Fruit fly (Drosophila melanogaster) whole organism, embryonic: ENCODE data around the gene Lamtor5.
A peak's percentile ranks its signal among the peaks of the same experiment; 100 is the strongest.

ENCODE experiments used
- Asciz ChIP-seq: fragments of 200-800 bp; sonication (Bioruptor generic); optimal IDR thresholded peaks from 2 replicates; lab custom pipeline; 2017; ENCODE audit warnings: missing biosample characterization, mild to moderate bottlenecking, missing genetic modification characterization, missing genetic modification reagents
- Awh ChIP-seq: fragments of 200-800 bp; sonication (Bioruptor generic); IDR thresholded peaks from 2 replicates; pipeline ENCODE4, ENCODE4 v1.3.6; 2022; ENCODE audit warnings: missing biosample characterization, missing genetic modification characterization
- CG10209 ChIP-seq: fragments of 200-800 bp; sonication (Bioruptor generic); optimal IDR thresholded peaks from 3 replicates; lab custom pipeline; 2017; ENCODE audit warnings: missing biosample characterization, mild to moderate bottlenecking, missing genetic modification characterization, missing genetic modification reagents
- CG10979 ChIP-seq: fragments of 200-800 bp; sonication (Bioruptor generic); optimal IDR thresholded peaks from 2 replicates; lab custom pipeline; 2018; ENCODE audit warnings: missing biosample characterization, mild to moderate bottlenecking, missing genetic modification characterization, moderate library complexity
- CG12769 ChIP-seq: fragments of 200-800 bp; sonication (Bioruptor generic); optimal IDR thresholded peaks from 2 replicates; lab custom pipeline; 2019; ENCODE audit warnings: missing biosample characterization, mild to moderate bottlenecking, missing genetic modification characterization, moderate library complexity
- CG13123 ChIP-seq: fragments of 200-800 bp; sonication (Bioruptor generic); optimal IDR thresholded peaks from 2 replicates; lab custom pipeline; 2016; ENCODE audit warnings: missing biosample characterization, missing genetic modification characterization
- CG15269 ChIP-seq: fragments of 200-800 bp; sonication (Bioruptor generic); optimal IDR thresholded peaks from 2 replicates; lab custom pipeline; 2018; ENCODE audit warnings: missing biosample characterization, mild to moderate bottlenecking, missing genetic modification characterization, moderate library complexity
- CG15601 ChIP-seq: fragments of 200-800 bp; sonication (Bioruptor generic); optimal IDR thresholded peaks from 3 replicates; lab custom pipeline; 2019; ENCODE audit warnings: missing biosample characterization, mild to moderate bottlenecking, missing genetic modification characterization, moderate library complexity
- CG1602 ChIP-seq: fragments of 200-800 bp; sonication (Bioruptor generic); optimal IDR thresholded peaks from 3 replicates; lab custom pipeline; 2016; ENCODE audit warnings: missing biosample characterization, missing genetic modification characterization
- CG16813 ChIP-seq: fragments of 200-800 bp; sonication (Bioruptor generic); IDR thresholded peaks from 3 replicates; pipeline ENCODE4 v1.3.6; 2022; ENCODE audit warnings: missing biosample characterization, missing genetic modification characterization; ENCODE audit not compliant: partially characterized antibody
- CG17385 ChIP-seq: fragments of 200-800 bp; sonication (Bioruptor generic); optimal IDR thresholded peaks from 3 replicates; lab custom pipeline; 2018; ENCODE audit warnings: missing biosample characterization, mild to moderate bottlenecking, missing genetic modification characterization
- CG18011 ChIP-seq: fragments of 200-800 bp; sonication (Bioruptor generic); optimal IDR thresholded peaks from 2 replicates; lab custom pipeline; 2017; ENCODE audit warnings: missing biosample characterization, missing genetic modification characterization, mild to moderate bottlenecking, moderate library complexity, missing genotype
- CG4854 ChIP-seq: fragments of 200-800 bp; sonication (Bioruptor generic); optimal IDR thresholded peaks from 2 replicates; lab custom pipeline; 2016; ENCODE audit warnings: missing biosample characterization, missing genetic modification characterization, inconsistent platforms
- CG6765 ChIP-seq: fragments of 200-800 bp; sonication (Bioruptor generic); optimal IDR thresholded peaks from 3 replicates; lab custom pipeline; 2017; ENCODE audit warnings: missing biosample characterization, mild to moderate bottlenecking, missing genetic modification characterization
- CG7963 ChIP-seq: fragments of 200-800 bp; sonication (Bioruptor generic); IDR thresholded peaks from 3 replicates; pipeline ENCODE4 v1.3.6; 2022; ENCODE audit warnings: missing biosample characterization, missing genetic modification characterization; ENCODE audit not compliant: partially characterized antibody
- CG7987 ChIP-seq: fragments of 200-800 bp; sonication (Bioruptor generic); optimal IDR thresholded peaks from 2 replicates; lab custom pipeline; 2018; ENCODE audit warnings: missing biosample characterization, mild to moderate bottlenecking, missing genetic modification characterization, moderate library complexity
- CG8359 ChIP-seq: fragments of 200-800 bp; sonication (Bioruptor generic); optimal IDR thresholded peaks from 2 replicates; lab custom pipeline; 2017; ENCODE audit warnings: missing biosample characterization, mild to moderate bottlenecking, missing genetic modification characterization, borderline replicate concordance
- CG8388 ChIP-seq: fragments of 200-800 bp; sonication (Bioruptor generic); optimal IDR thresholded peaks from 2 replicates; lab custom pipeline; 2019; ENCODE audit warnings: missing biosample characterization, mild to moderate bottlenecking, missing genetic modification characterization, moderate library complexity
- CG8765 ChIP-seq: fragments of 200-800 bp; sonication (Bioruptor generic); IDR thresholded peaks from 2 replicates; pipeline ENCODE4 v1.3.6; 2022; ENCODE audit warnings: missing biosample characterization, missing genetic modification characterization
- CG9727 ChIP-seq: fragments of 200-800 bp; sonication (Bioruptor generic); optimal IDR thresholded peaks from 3 replicates; lab custom pipeline; 2017; ENCODE audit warnings: missing biosample characterization, mild to moderate bottlenecking, missing genetic modification characterization
- CG9817 ChIP-seq: fragments of 200-800 bp; sonication (Bioruptor generic); optimal IDR thresholded peaks from 2 replicates; lab custom pipeline; 2018; ENCODE audit warnings: missing biosample characterization, mild to moderate bottlenecking, missing genetic modification characterization, moderate library complexity
- CTCF ChIP-seq: fragments of 200-800 bp; sonication (Bioruptor generic); optimal IDR thresholded peaks from 2 replicates; lab custom pipeline; 2017; ENCODE audit warnings: missing biosample characterization, mild to moderate bottlenecking, missing genetic modification characterization, moderate library complexity
- Dad ChIP-seq: fragments of 200-800 bp; sonication (Bioruptor generic); optimal IDR thresholded peaks from 3 replicates; lab custom pipeline; 2016; ENCODE audit warnings: missing biosample characterization, missing genetic modification characterization
- Dll ChIP-seq: fragments of 200-800 bp; sonication (Bioruptor generic); IDR thresholded peaks from 4 replicates; pipeline ENCODE4 v1.3.6; 2022; ENCODE audit warnings: missing biosample characterization, missing genetic modification characterization; ENCODE audit not compliant: partially characterized antibody
- HLHmδ ChIP-seq: fragments of 200-800 bp; sonication (Bioruptor generic); optimal IDR thresholded peaks from 2 replicates; lab custom pipeline; 2018; ENCODE audit warnings: missing biosample characterization, mild to moderate bottlenecking, missing genetic modification characterization, moderate library complexity
- Hr51 ChIP-seq, 2 experiments: fragments of 200-800 bp; sonication (Bioruptor generic); optimal IDR thresholded peaks; 2 replicates in 1 of 2; 3 replicates in 1 of 2; lab custom pipeline; 2016 to 2018; ENCODE audit warnings: missing biosample characterization in 2 of 2, missing genetic modification characterization in 2 of 2, mild to moderate bottlenecking in 1 of 2, moderate library complexity in 1 of 2
- MBD-R2 ChIP-seq: fragments of 200-800 bp; sonication (Bioruptor generic); IDR thresholded peaks from 2 replicates; pipeline ENCODE4 v1.3.6; 2022; ENCODE audit warnings: missing biosample characterization, missing genetic modification characterization
- NK7.1 ChIP-seq: fragments of 200-800 bp; sonication (Bioruptor generic); optimal IDR thresholded peaks from 3 replicates; lab custom pipeline; 2016; ENCODE audit warnings: missing biosample characterization, missing genetic modification characterization
- Nf-YB ChIP-seq: fragments of 200-800 bp; sonication (Bioruptor generic); optimal IDR thresholded peaks from 3 replicates; lab custom pipeline; 2019; ENCODE audit warnings: missing biosample characterization, mild to moderate bottlenecking, missing genetic modification characterization, moderate library complexity
- Pdp1 ChIP-seq, 2 experiments: fragments of 200-800 bp; sonication (Bioruptor generic); optimal IDR thresholded peaks; 3 replicates each; lab custom pipeline; 2016; ENCODE audit warnings: missing biosample characterization in 2 of 2, missing genetic modification characterization in 2 of 2, mild to moderate bottlenecking in 1 of 2, moderate library complexity in 1 of 2
- Ravus ChIP-seq: fragments of 200-800 bp; sonication (Bioruptor generic); IDR thresholded peaks from 2 replicates; pipeline ENCODE4 v1.3.6; 2022; ENCODE audit warnings: missing biosample characterization, missing genetic modification characterization
- Vsx1 ChIP-seq: fragments of 200-800 bp; sonication (Bioruptor generic); optimal IDR thresholded peaks from 2 replicates; lab custom pipeline; 2017; ENCODE audit warnings: missing biosample characterization, mild to moderate bottlenecking, missing genetic modification characterization, missing genetic modification reagents
- amos ChIP-seq: fragments of 200-800 bp; sonication (Bioruptor generic); IDR thresholded peaks from 2 replicates; pipeline ENCODE4 v1.3.6; 2022; ENCODE audit warnings: missing biosample characterization, missing genetic modification characterization; ENCODE audit not compliant: partially characterized antibody
- br ChIP-seq: fragments of >200 bp; optimal IDR thresholded peaks from 2 replicates; lab custom pipeline; 2017
- chif ChIP-seq, 2 experiments: fragments of 200-800 bp; sonication (Bioruptor generic); optimal IDR thresholded peaks; 3 replicates each; lab custom pipeline; 2016; ENCODE audit warnings: missing biosample characterization in 2 of 2, missing genetic modification characterization in 2 of 2
- chinmo ChIP-seq: fragments of 200-800 bp; sonication (Bioruptor generic); IDR thresholded peaks from 4 replicates; pipeline ENCODE4 v1.3.6; 2022; ENCODE audit warnings: missing biosample characterization, missing genetic modification characterization; ENCODE audit not compliant: partially characterized antibody
- dimm ChIP-seq: fragments of 200-800 bp; sonication (Bioruptor generic); IDR thresholded peaks from 2 replicates; pipeline ENCODE4 v1.3.6; 2022; ENCODE audit warnings: missing biosample characterization, missing genetic modification characterization
- dmrt99B ChIP-seq: fragments of 200-800 bp; sonication (Bioruptor generic); optimal IDR thresholded peaks from 2 replicates; lab custom pipeline; 2018; ENCODE audit warnings: missing biosample characterization, mild to moderate bottlenecking, missing genetic modification characterization, moderate library complexity
- grn ChIP-seq: fragments of 200-800 bp; sonication (Bioruptor generic); optimal IDR thresholded peaks from 3 replicates; lab custom pipeline; 2017; ENCODE audit warnings: missing biosample characterization, missing genetic modification characterization
- lola ChIP-seq, 3 experiments: fragments of >200 bp in 2 of 3; fragments of 200-800 bp in 1 of 3; sonication (Bioruptor generic) in 1 of 3; optimal IDR thresholded peaks; 2 replicates each; lab custom pipeline; 2017 to 2019; ENCODE audit warnings: missing biosample characterization in 3 of 3, missing genetic modification characterization in 3 of 3, mild to moderate bottlenecking in 1 of 3, moderate library complexity in 1 of 3
- org-1 ChIP-seq: fragments of 200-800 bp; sonication (Bioruptor generic); optimal IDR thresholded peaks from 2 replicates; lab custom pipeline; 2017; ENCODE audit warnings: missing biosample characterization, missing genetic modification characterization
- otp ChIP-seq: fragments of 200-800 bp; sonication (Bioruptor generic); IDR thresholded peaks from 3 replicates; pipeline ENCODE4, ENCODE4 v1.3.6; 2022; ENCODE audit warnings: missing biosample characterization, missing genetic modification characterization
- repo ChIP-seq: fragments of 200-800 bp; sonication (Bioruptor generic); optimal IDR thresholded peaks from 2 replicates; lab custom pipeline; 2016; ENCODE audit warnings: missing biosample characterization, missing genetic modification characterization
- sc ChIP-seq, 3 experiments: fragments of >200 bp in 2 of 3; fragments of 200-800 bp in 1 of 3; sonication (Bioruptor generic) in 1 of 3; optimal IDR thresholded peaks; 2 replicates in 2 of 3; 3 replicates in 1 of 3; lab custom pipeline; 2017; ENCODE audit warnings: mild to moderate bottlenecking in 1 of 3, missing biosample characterization in 1 of 3, missing genetic modification characterization in 1 of 3, missing genetic modification reagents in 1 of 3
- schlank ChIP-seq: fragments of 200-800 bp; sonication (Bioruptor generic); optimal IDR thresholded peaks from 2 replicates; lab custom pipeline; 2018; ENCODE audit warnings: missing biosample characterization, mild to moderate bottlenecking, missing genetic modification characterization
- sob ChIP-seq: fragments of 200-800 bp; sonication (Bioruptor generic); IDR thresholded peaks from 2 replicates; pipeline ENCODE4 v1.3.6; 2022; ENCODE audit warnings: missing biosample characterization, missing genetic modification characterization
- tin ChIP-seq: fragments of 200-800 bp; sonication (Bioruptor generic); optimal IDR thresholded peaks from 3 replicates; lab custom pipeline; 2016; ENCODE audit warnings: missing biosample characterization, missing genetic modification characterization
- tna ChIP-seq: fragments of 200-800 bp; sonication (Bioruptor generic); IDR thresholded peaks from 2 replicates; pipeline ENCODE4 v1.3.6; 2022; ENCODE audit warnings: missing biosample characterization, missing genetic modification characterization; ENCODE audit not compliant: partially characterized antibody
- tx ChIP-seq: fragments of 200-800 bp; sonication (Bioruptor generic); optimal IDR thresholded peaks from 2 replicates; lab custom pipeline; 2016; ENCODE audit warnings: missing biosample characterization, missing genetic modification characterization

The Lamtor5 gene

dm6 chrX:1849914-1850313 is 8.9 kb downstream of the Lamtor5 start (continued):
- TF ChIP-seq tin (GFP tag; lab: Kevin White, UChicago) = peak; percentile 67
- TF ChIP-seq chinmo (GFP tag; lab: Robert Waterston, UW) = no peak
- TF ChIP-seq CG15601 (tag; lab: Kevin White, UChicago) = peak; percentile 62
- peak; percentile 73 for TF ChIP-seq tx
- peak; percentile 83 for TF ChIP-seq CG4854 (GFP tag; lab: Kevin White, UChicago)
- peak; percentile 71 for TF ChIP-seq CG8388 (GFP tag; lab: Kevin White, UChicago)
- TF ChIP-seq CG8765 (GFP tag; lab: Robert Waterston, UW) = no peak
- TF ChIP-seq CG1602 (GFP tag; lab: Kevin White, UChicago) = peak; percentile 74
- no peak for TF ChIP-seq amos (GFP tag; lab: Robert Waterston, UW)
- TF ChIP-seq CG7963 = no peak
- TF ChIP-seq Dll (GFP tag; lab: Robert Waterston, UW) = no peak
- peak; percentile 75 for TF ChIP-seq Dad (GFP tag; lab: Kevin White, UChicago)
- TF ChIP-seq lola (GFP tag; optimal IDR thresholded peaks at IDR 0.05; lab: Kevin White, UChicago) = peak in 1 of 3 experiments; percentile 52
- TF ChIP-seq CG10979 (tag; lab: Kevin White, UChicago) = peak; percentile 76
- TF ChIP-seq MBD-R2 (GFP tag; lab: Robert Waterston, UW) = peak; percentile 63
- TF ChIP-seq Pdp1 (GFP tag; optimal IDR thresholded peaks at IDR 0.05; lab: Kevin White, UChicago) = peak; percentile 74 to 85
- peak; percentile 86 for TF ChIP-seq sob (GFP tag; lab: Robert Waterston, UW)
- peak; percentile 89 for TF ChIP-seq CG6765 (GFP tag; lab: Kevin White, UChicago)
- peak; percentile 62 for TF ChIP-seq repo (GFP tag; lab: Kevin White, UChicago)
- TF ChIP-seq CG8359 (GFP tag; lab: Kevin White, UChicago) = peak; percentile 46
- TF ChIP-seq tna (GFP tag; lab: Robert Waterston, UW) = no peak
- TF ChIP-seq NK7.1 = peak; percentile 21
- peak; percentile 65 for TF ChIP-seq Nf-YB (GFP tag; lab: Kevin White, UChicago)
- TF ChIP-seq CG15269 (tag; lab: Kevin White, UChicago) = peak; percentile 91
- TF ChIP-seq CG7987 = peak; percentile 77
- TF ChIP-seq CG10209 (GFP tag; lab: Kevin White, UChicago) = peak; percentile 85
- no peak for TF ChIP-seq CG16813 (GFP tag; lab: Robert Waterston, UW)
- no peak for TF ChIP-seq HLHmδ (GFP tag; lab: Kevin White, UChicago)
- TF ChIP-seq CG12769 (tag; lab: Kevin White, UChicago) = peak; percentile 95
- peak; percentile 88 for TF ChIP-seq CG9817 (tag; lab: Kevin White, UChicago)
- peak; percentile 70 for TF ChIP-seq Asciz (GFP tag; lab: Kevin White, UChicago)
- TF ChIP-seq dmrt99B (tag; lab: Kevin White, UChicago) = peak; percentile 86
- peak; percentile 71 for TF ChIP-seq CG18011 (GFP tag; lab: Kevin White, UChicago)
- TF ChIP-seq dimm (GFP tag; lab: Robert Waterston, UW) = no peak
- TF ChIP-seq sc (optimal IDR thresholded peaks at IDR 0.05; lab: Kevin White, UChicago) = no peak
- peak; percentile 40 for TF ChIP-seq sc (GFP tag; optimal IDR thresholded peaks at IDR 0.05; lab: Kevin White, UChicago)
- peak; percentile 85 for TF ChIP-seq org-1 (GFP tag; lab: Kevin White, UChicago)
- TF ChIP-seq CG17385 (GFP tag; lab: Kevin White, UChicago) = peak; percentile 85
- peak; percentile 61 to 68 for TF ChIP-seq chif (GFP tag; optimal IDR thresholded peaks at IDR 0.05; lab: Kevin White, UChicago)
- peak; percentile 81 for TF ChIP-seq Vsx1 (GFP tag; lab: Kevin White, UChicago)
- peak; percentile 83 for TF ChIP-seq schlank
- peak; percentile 76 to 89 for TF ChIP-seq Hr51 (GFP tag; optimal IDR thresholded peaks at IDR 0.05; lab: Kevin White, UChicago)
- TF ChIP-seq Ravus (GFP tag; lab: Robert Waterston, UW) = peak; percentile 39; the same call in 1 of the 2 replicates
- peak; percentile 58 for TF ChIP-seq Awh (GFP tag; lab: Robert Waterston, UW)
- TF ChIP-seq CG13123 = peak; percentile 61
- TF ChIP-seq CTCF (GFP tag; lab: Kevin White, UChicago) = peak; percentile 36
- peak; percentile 50 for TF ChIP-seq grn (GFP tag; lab: Kevin White, UChicago)
- TF ChIP-seq CG9727 (GFP tag; lab: Kevin White, UChicago) = peak; percentile 92
- TF ChIP-seq otp (GFP tag; lab: Robert Waterston, UW) = no peak
- TF ChIP-seq br (lab: Kevin White, UChicago) = no peak
